Worm (Caenorhabditis elegans): Measurements from ENCODE around the gene cdo-1.

DNA sequence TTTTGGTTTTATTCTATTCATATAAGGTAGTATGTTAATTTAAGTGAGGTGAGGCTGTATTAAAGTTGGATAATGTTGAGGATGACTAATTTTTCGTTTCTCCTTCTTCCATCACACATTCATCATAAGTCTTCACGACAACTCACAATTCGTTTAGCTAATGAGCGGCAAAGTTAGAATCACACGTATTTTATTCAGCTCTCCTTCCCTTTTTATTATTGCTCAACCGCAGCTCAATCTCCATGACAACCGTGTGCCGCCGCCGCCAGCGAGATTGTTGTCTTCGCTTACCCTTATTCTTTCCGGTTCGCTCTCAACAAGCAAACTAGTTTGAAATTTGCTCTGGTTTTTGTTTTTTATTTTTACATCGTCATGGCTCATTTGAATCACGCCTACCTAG lies 17.0 kb upstream of the cdo-1 start, which contains the start of gene ZC13.2:
- no peak for TF ChIP-seq blmp-1 (tag; optimal IDR thresholded peaks at IDR 0.05)
- TF ChIP-seq ztf-11 (tag; optimal IDR thresholded peaks at IDR 0.05) = no peak

Measured in whole organism, mixed stage, embryonic.